Worm (Caenorhabditis elegans): Measurements from ENCODE around the gene R05F9.9.

Gene R05F9.9

ce11 chrII:4851594-4852106 is 50.2 kb downstream of the R05F9.9 start, which contains the start of gene dnj-9 (continued):
- peak in 3 of 6 experiments; percentile 50 to 90 (median 90) for TF ChIP-seq elt-3 (tag; optimal IDR thresholded peaks at IDR 0.05)
- TF ChIP-seq tlp-1 (tag; optimal IDR thresholded peaks at IDR 0.05): no peak
- TF ChIP-seq ama-1 (optimal IDR thresholded peaks at IDR 0.05): peak; percentile 87
- peak; percentile 29 for TF ChIP-seq hpl-2 (GFP tag; optimal IDR thresholded peaks at IDR 0.05)
- peak; percentile 99 for TF ChIP-seq dpl-1 (GFP tag; optimal IDR thresholded peaks at IDR 0.05)
- TF ChIP-seq jun-1 (tag; optimal IDR thresholded peaks at IDR 0.05): peak; percentile 92
- peak; percentile 85 for TF ChIP-seq blmp-1 (tag; optimal IDR thresholded peaks at IDR 0.05)
- TF ChIP-seq egl-27 (tag; optimal IDR thresholded peaks at IDR 0.05): no peak
- TF ChIP-seq rnt-1 (tag; optimal IDR thresholded peaks at IDR 0.05): peak; percentile 98
- peak in 1 of 2 experiments; percentile 78 for TF ChIP-seq mdl-1 (tag; optimal IDR thresholded peaks at IDR 0.05)
- TF ChIP-seq ceh-82 (tag; optimal IDR thresholded peaks at IDR 0.05): peak; percentile 95 to 96 (median 96)
- no peak for TF ChIP-seq nhr-76 (tag; optimal IDR thresholded peaks at IDR 0.05)
- TF ChIP-seq ceh-90 (tag; optimal IDR thresholded peaks at IDR 0.05): peak; percentile 57
- peak; percentile 91 to 99 for TF ChIP-seq efl-1 (optimal IDR thresholded peaks at IDR 0.05)
- TF ChIP-seq efl-1 (GFP tag; optimal IDR thresholded peaks at IDR 0.05 in 1 of 2): peak; percentile 99 to 100
- TF ChIP-seq lin-15B (tag; optimal IDR thresholded peaks at IDR 0.05): peak; percentile 91
- peak; percentile 32 for TF ChIP-seq pag-3 (tag; optimal IDR thresholded peaks at IDR 0.05; ENCODE audit: borderline replicate concordance, insufficient read depth)
- TF ChIP-seq unc-98 (GFP tag; IDR thresholded peaks at IDR 0.05): peak; percentile 70
- TF ChIP-seq nhr-90 (tag; optimal IDR thresholded peaks at IDR 0.05; ENCODE audit: poor library complexity): peak; percentile 97
- peak; percentile 97 for TF ChIP-seq tbx-2 (tag; optimal IDR thresholded peaks at IDR 0.05)
- peak; percentile 86 for TF ChIP-seq fkh-10 (GFP tag; optimal IDR thresholded peaks at IDR 0.05)
- TF ChIP-seq pqm-1 (tag; optimal IDR thresholded peaks at IDR 0.05): no peak
- peak; percentile 72 for TF ChIP-seq F16B12.6 (tag; optimal IDR thresholded peaks at IDR 0.05)
- TF ChIP-seq lir-3 (tag; optimal IDR thresholded peaks at IDR 0.05; ENCODE audit: poor library complexity): peak; percentile 83
- TF ChIP-seq snu-23 (GFP tag; optimal IDR thresholded peaks at IDR 0.05): peak; percentile 97
- peak; percentile 86 for TF ChIP-seq pax-3 (tag; optimal IDR thresholded peaks at IDR 0.05)
- peak; percentile 97 for TF ChIP-seq swsn-7 (tag; optimal IDR thresholded peaks at IDR 0.05)
- TF ChIP-seq efl-3 (GFP tag; optimal IDR thresholded peaks at IDR 0.05): peak; percentile 51
- no peak for TF ChIP-seq Y116A8C.19 (tag; optimal IDR thresholded peaks at IDR 0.05; ENCODE audit: borderline replicate concordance)
- peak; percentile 97 for TF ChIP-seq dsc-1 (tag; optimal IDR thresholded peaks at IDR 0.05)
- TF ChIP-seq lin-35 (GFP tag; optimal IDR thresholded peaks at IDR 0.05): peak; percentile 99
- TF ChIP-seq vab-15 (tag; optimal IDR thresholded peaks at IDR 0.05): peak; percentile 45

- TF ChIP-seq mdl-1 (tag; optimal IDR thresholded peaks at IDR 0.05) (no peak), Y116A8C.19 (tag; optimal IDR thresholded peaks at IDR 0.05; ENCODE audit: borderline replicate concordance) (no peak), elt-2 (tag; optimal IDR thresholded peaks at IDR 0.05) (no peak), skn-1 (tag; optimal IDR thresholded peaks at IDR 0.05) (no peak), ztf-4 (tag; optimal IDR thresholded peaks at IDR 0.05) (no peak), nhr-237 (tag; optimal IDR thresholded peaks at IDR 0.05) (no peak), sup-37 (GFP tag; optimal IDR thresholded peaks at IDR 0.05) (no peak), nhr-20 (tag; optimal IDR thresholded peaks at IDR 0.05) (no peak), nhr-77 (tag; optimal IDR thresholded peaks at IDR 0.05) (no peak), sox-4 (tag; optimal IDR thresholded peaks at IDR 0.05) (no peak), lsy-2 (tag; optimal IDR thresholded peaks at IDR 0.05) (no peak), aly-2 (tag; optimal IDR thresholded peaks at IDR 0.05) (no peak), nhr-71 (tag; optimal IDR thresholded peaks at IDR 0.05) (peak; percentile 29), unc-86 (tag; optimal IDR thresholded peaks at IDR 0.05) (no peak), hlh-17 (GFP tag; optimal IDR thresholded peaks at IDR 0.05; ENCODE audit: borderline replicate concordance) (no peak), nhr-47 (tag; optimal IDR thresholded peaks at IDR 0.05) (no peak), fkh-8 (tag; optimal IDR thresholded peaks at IDR 0.05) (peak; percentile 25)
Observed at ce11 chrII:4849885-4850284, 52.0 kb downstream of the R05F9.9 start, which contains the start of gene T23B7.3. Gene T23B7.3, plus strand, starts transcription at chrII:4850185.

Data from whole organism, L1 larva.